Worm (Caenorhabditis elegans): Measurements from ENCODE around the gene oig-8.

DNA sequence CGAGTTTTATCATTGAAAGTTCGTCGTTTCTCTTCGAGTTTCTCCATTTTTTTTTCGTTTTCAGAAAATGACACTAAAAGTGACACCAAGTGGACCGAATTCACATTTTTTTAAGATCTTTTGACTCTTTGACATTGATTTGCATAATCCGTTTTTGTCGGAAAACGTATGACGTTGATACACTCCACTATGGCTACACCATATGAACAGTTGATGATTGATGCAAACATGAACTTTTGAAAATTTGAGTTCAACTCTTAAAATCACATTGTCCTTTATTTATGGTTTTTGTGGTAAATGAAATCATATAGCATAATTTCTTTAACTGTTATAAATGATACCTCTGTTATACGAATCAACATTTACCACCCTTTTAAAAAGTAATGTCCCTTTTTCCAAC, 9.8 kb upstream of the oig-8 start, which contains the start of gene T19D12.10:
- no peak for TF ChIP-seq lin-13 (GFP tag; optimal IDR thresholded peaks at IDR 0.05)
- TF ChIP-seq ztf-11 (tag; optimal IDR thresholded peaks at IDR 0.05) = no peak
